Fruit fly (Drosophila melanogaster) Kc167 (cell line): ENCODE results near the gene Cypl.

ENCODE experiments used
- Myc ChIP-seq: fragments of >200 bp; optimal IDR thresholded peaks from 2 replicates; lab custom pipeline; 2017; ENCODE audit warnings: missing external identifiers
- Sin3A ChIP-seq: fragments of >200 bp; optimal IDR thresholded peaks from 2 replicates; lab custom pipeline; 2018; ENCODE audit warnings: missing external identifiers
- h ChIP-seq: fragments of >200 bp; optimal IDR thresholded peaks from 3 replicates; lab custom pipeline; 2018; ENCODE audit warnings: missing external identifiers
- insv ChIP-seq: fragments of >200 bp; optimal IDR thresholded peaks from 3 replicates; lab custom pipeline; 2018; ENCODE audit warnings: missing external identifiers
- psq ChIP-seq: fragments of >200 bp; optimal IDR thresholded peaks from 2 replicates; lab custom pipeline; 2017; ENCODE audit warnings: missing external identifiers
- ttk ChIP-seq: sonication (Bioruptor generic); optimal IDR thresholded peaks from 2 replicates; lab custom pipeline; 2017; ENCODE audit warnings: missing external identifiers

Cypl gene

dm6 chr3L:542863-543635 is at the start of gene Cypl, which contains the start of gene Hipk:
Gene Cypl (minus strand): TSS chr3L:542931.
Gene Hipk (plus strand): TSS chr3L:543060.
- TF ChIP-seq ttk (lab: Kevin White, UChicago): no peak
- no peak for TF ChIP-seq psq (lab: Kevin White, UChicago)
- TF ChIP-seq Myc (lab: Kevin White, UChicago): no peak
- no peak for TF ChIP-seq h (lab: Kevin White, UChicago)

- TF ChIP-seq Myc (lab: Kevin White, UChicago): no peak
- no peak for TF ChIP-seq ttk (lab: Kevin White, UChicago)
- no peak for TF ChIP-seq h (lab: Kevin White, UChicago)
- no peak for TF ChIP-seq insv (lab: Kevin White, UChicago)
- no peak for TF ChIP-seq Sin3A (lab: Kevin White, UChicago)
- no peak for TF ChIP-seq psq (lab: Kevin White, UChicago)
These were observed 49.5 kb upstream of the Cypl start for dm6 chr3L:592251-592650.

DNA sequence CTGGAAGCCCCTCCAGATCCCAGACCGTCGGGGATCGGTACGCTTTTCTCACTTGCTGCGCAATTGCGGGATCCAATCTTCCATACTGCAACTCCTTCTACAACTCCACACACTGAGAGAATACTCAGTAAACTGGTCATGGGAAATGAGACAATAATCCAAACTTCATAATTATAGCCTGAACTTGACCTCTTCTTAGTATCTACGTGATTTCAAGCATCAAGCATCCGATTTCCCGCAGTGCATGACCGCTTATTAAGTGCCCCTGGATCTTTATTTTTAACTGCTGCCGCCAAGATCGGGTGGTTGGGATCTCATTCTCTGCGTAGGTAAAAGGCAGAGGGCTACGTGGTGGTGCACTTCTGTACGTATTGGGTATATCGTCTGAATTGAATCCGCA is 48.6 kb upstream of the Cypl start:
- TF ChIP-seq Myc (lab: Kevin White, UChicago) (no peak), Sin3A (lab: Kevin White, UChicago) (no peak), psq (lab: Kevin White, UChicago) (no peak), h (lab: Kevin White, UChicago) (no peak), insv (lab: Kevin White, UChicago) (no peak), ttk (lab: Kevin White, UChicago) (no peak)

- no peak for TF ChIP-seq h (lab: Kevin White, UChicago)
- TF ChIP-seq insv (lab: Kevin White, UChicago): no peak
- no peak for TF ChIP-seq Sin3A (lab: Kevin White, UChicago)
- TF ChIP-seq Myc (lab: Kevin White, UChicago): no peak
- TF ChIP-seq psq (lab: Kevin White, UChicago): no peak
- no peak for TF ChIP-seq ttk (lab: Kevin White, UChicago)
These were observed 46.9 kb upstream of the Cypl start for dm6 chr3L:589290-590281.

dm6 chr3L:589174-589289 is 46.3 kb upstream of the Cypl start, which contains the start of gene Kah:
Gene Kah (minus strand): TSS chr3L:589274.
- TF ChIP-seq insv (lab: Kevin White, UChicago) (no peak), h (lab: Kevin White, UChicago) (no peak)

DNA sequence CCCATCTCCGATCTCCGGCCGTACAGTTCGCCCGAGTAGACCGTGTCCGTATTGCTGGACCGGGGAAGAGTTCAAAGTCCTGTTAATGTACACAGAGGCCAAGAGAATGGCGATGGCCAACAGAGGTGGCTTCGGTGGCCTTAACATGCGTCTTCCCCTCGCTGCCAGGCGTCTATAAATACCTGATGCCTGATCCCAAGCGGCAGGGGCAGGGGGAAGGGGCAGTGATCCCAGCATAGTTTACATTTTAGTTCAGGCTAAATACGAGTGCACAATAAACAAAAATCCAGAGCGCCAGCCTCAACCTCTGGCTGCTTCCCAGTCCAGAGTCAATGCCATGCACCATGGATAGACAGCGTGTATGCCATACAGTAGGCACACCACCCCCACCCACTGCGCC is 45.1 kb upstream of the Cypl start:
- no peak for TF ChIP-seq h (lab: Kevin White, UChicago)
- TF ChIP-seq Myc (lab: Kevin White, UChicago): no peak
- no peak for TF ChIP-seq psq (lab: Kevin White, UChicago)
- no peak for TF ChIP-seq Sin3A (lab: Kevin White, UChicago)
- TF ChIP-seq ttk (lab: Kevin White, UChicago): no peak
- TF ChIP-seq insv (lab: Kevin White, UChicago): no peak

DNA sequence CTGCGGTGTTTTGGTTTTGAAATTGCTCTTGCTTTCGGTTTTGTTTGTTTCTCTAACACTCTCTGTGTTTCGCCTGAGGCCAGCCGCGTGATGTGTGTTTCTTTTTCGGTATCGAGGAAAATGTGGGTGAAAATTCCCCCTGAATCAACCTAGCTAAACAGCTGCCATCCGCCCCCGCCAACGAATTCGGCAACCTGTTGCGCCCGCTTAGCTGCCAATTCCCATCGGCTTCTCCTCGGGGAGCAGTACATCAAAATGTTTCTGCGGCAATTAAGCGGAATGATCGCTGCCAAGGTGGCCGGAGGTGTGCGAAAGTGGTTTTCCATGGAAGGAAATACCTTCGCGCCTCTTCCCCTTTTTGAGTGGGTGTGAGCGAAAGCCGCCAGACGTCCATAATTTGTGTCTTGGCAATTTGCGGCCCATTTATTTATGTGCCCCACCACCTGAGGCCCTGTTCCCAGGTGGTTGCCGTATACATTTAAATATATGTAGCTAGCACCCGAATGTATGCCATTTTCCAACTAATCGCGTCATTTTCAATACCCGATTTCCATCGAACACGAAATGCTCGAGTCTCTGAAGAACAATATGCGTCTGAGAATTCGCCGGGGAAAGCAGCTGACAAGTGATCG is 44.0 kb upstream of the Cypl start:
- TF ChIP-seq psq (lab: Kevin White, UChicago): no peak

dm6 chr3L:581037-581436 is 38.3 kb upstream of the Cypl start, which contains the start of gene Ppm1:
Gene Ppm1 (plus strand): TSS chr3L:581337.
- TF ChIP-seq h (lab: Kevin White, UChicago) (no peak), Myc (lab: Kevin White, UChicago) (no peak), insv (lab: Kevin White, UChicago) (no peak), psq (lab: Kevin White, UChicago) (no peak)

dm6 chr3L:572940-573339 is 30.2 kb upstream of the Cypl start:
- TF ChIP-seq psq (lab: Kevin White, UChicago) (no peak), ttk (lab: Kevin White, UChicago) (no peak)

- no peak for TF ChIP-seq ttk (lab: Kevin White, UChicago)
- TF ChIP-seq insv (lab: Kevin White, UChicago): no peak
- no peak for TF ChIP-seq Myc (lab: Kevin White, UChicago)
- TF ChIP-seq Sin3A (lab: Kevin White, UChicago): no peak
- TF ChIP-seq h (lab: Kevin White, UChicago): no peak
- TF ChIP-seq psq (lab: Kevin White, UChicago): no peak
These were observed 23.4 kb upstream of the Cypl start for dm6 chr3L:565964-566627.

dm6 chr3L:565561-565960 is 22.8 kb upstream of the Cypl start:
- TF ChIP-seq h (lab: Kevin White, UChicago): no peak
- TF ChIP-seq insv (lab: Kevin White, UChicago): no peak
- TF ChIP-seq Myc (lab: Kevin White, UChicago): no peak
- TF ChIP-seq Sin3A (lab: Kevin White, UChicago): no peak
- TF ChIP-seq ttk (lab: Kevin White, UChicago): no peak
- no peak for TF ChIP-seq psq (lab: Kevin White, UChicago)
